Fruit fly (Drosophila melanogaster): ENCODE data around the gene Las.
A peak's percentile ranks its signal among the peaks of the same experiment; 100 is the strongest.

The Las gene

DNA sequence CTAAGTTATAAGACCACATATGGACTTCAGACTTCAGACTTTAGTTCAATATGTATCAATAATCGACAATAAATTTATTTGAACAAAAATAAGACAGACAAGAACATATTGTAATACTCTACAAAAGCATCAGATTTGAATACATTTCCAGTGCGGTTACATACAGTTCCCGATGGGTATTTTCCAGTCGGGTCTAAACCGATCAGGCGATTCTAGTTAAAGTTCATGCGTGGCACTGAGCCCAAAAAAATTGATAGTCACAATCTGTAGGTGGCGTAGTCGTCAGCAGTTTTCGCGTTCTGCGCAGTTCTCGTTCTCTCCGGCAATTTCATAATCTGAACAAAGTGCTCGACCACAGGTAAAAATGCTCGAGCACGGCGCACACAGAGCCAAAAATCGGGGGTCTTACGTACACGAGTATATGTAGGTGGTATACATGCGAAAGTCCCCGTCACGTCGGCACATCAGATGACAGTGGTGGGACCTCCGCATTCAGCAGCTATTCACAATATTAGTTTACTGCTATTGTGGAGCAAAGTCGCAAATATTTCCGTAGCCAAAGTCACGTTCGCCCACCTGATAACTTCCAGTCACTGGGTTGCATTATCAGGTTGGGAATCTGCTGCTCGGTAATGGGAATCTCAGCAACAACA lies 36.8 kb downstream of the Las start (continued):
- TF ChIP-seq Sin3A (optimal IDR thresholded peaks at IDR 0.05) = no peak
- no peak for TF ChIP-seq stwl (tag; optimal IDR thresholded peaks at IDR 0.05)
- no peak for TF ChIP-seq en (GFP tag; optimal IDR thresholded peaks at IDR 0.05)
- peak; percentile 54; the same call in 1 of the 2 replicates for TF ChIP-seq E2f1 (GFP tag; IDR thresholded peaks at IDR 0.05)
- TF ChIP-seq CG12391 (tag; optimal IDR thresholded peaks at IDR 0.05) = peak; percentile 38
- peak; percentile 80 for TF ChIP-seq lilli (GFP tag; optimal IDR thresholded peaks at IDR 0.05)
- TF ChIP-seq ato (GFP tag; IDR thresholded peaks at IDR 0.05; ENCODE audit: partially characterized antibody) = no peak
- TF ChIP-seq CG31441 (GFP tag; IDR thresholded peaks at IDR 0.05) = 0 out of 2 replicates have a peak, but pooled peaks have one; percentile 24
- peak; percentile 69 for TF ChIP-seq slbo (GFP tag; IDR thresholded peaks at IDR 0.05)
- TF ChIP-seq dati (GFP tag; IDR thresholded peaks at IDR 0.05) = no peak
- no peak for TF ChIP-seq stc (GFP tag; IDR thresholded peaks at IDR 0.05)
- no peak for TF ChIP-seq CG9876 (GFP tag; optimal IDR thresholded peaks at IDR 0.05)
- TF ChIP-seq lmd (GFP tag; IDR thresholded peaks at IDR 0.05) = no peak; the same call in 1 of the 2 replicates
- peak; percentile 57 for TF ChIP-seq CoRest (tag; optimal IDR thresholded peaks at IDR 0.05)
- peak; percentile 63 for TF ChIP-seq CTCF (GFP tag; optimal IDR thresholded peaks at IDR 0.05)
- no peak for TF ChIP-seq CG6272 (GFP tag; IDR thresholded peaks at IDR 0.05)
- TF ChIP-seq Ada2b (GFP tag; IDR thresholded peaks at IDR 0.05) = peak; percentile 31; the same call in 1 of the 2 replicates
- TF ChIP-seq CG14860 (GFP tag; IDR thresholded peaks at IDR 0.05; ENCODE audit: partially characterized antibody) = no peak
- TF ChIP-seq CG31388 (GFP tag; optimal IDR thresholded peaks at IDR 0.05) = no peak
- no peak for TF ChIP-seq CG11696 (GFP tag; IDR thresholded peaks at IDR 0.05)
- no peak for TF ChIP-seq C15 (GFP tag; IDR thresholded peaks at IDR 0.05)
- no peak for TF ChIP-seq CG4730 (GFP tag; IDR thresholded peaks at IDR 0.05)
- TF ChIP-seq CG34224 (GFP tag; IDR thresholded peaks at IDR 0.05; ENCODE audit: partially characterized antibody) = peak; percentile 42; the same call in 2 of the 3 replicates
- TF ChIP-seq CG31365 (tag; optimal IDR thresholded peaks at IDR 0.05) = no peak
- TF ChIP-seq Atf6 (GFP tag; IDR thresholded peaks at IDR 0.05) = peak; percentile 75
- TF ChIP-seq so (GFP tag; IDR thresholded peaks at IDR 0.05) = peak; percentile 38; the same call in 2 of the 3 replicates
- TF ChIP-seq br (optimal IDR thresholded peaks at IDR 0.05) = no peak
- no peak for TF ChIP-seq ssp (GFP tag; IDR thresholded peaks at IDR 0.05)
- no peak for TF ChIP-seq ttk (GFP tag; IDR thresholded peaks at IDR 0.05)
- no peak for TF ChIP-seq lola (GFP tag; optimal IDR thresholded peaks at IDR 0.05)
- TF ChIP-seq CG15269 (tag; optimal IDR thresholded peaks at IDR 0.05) = peak; percentile 55
- TF ChIP-seq tio (GFP tag; optimal IDR thresholded peaks at IDR 0.05) = peak; percentile 24
- TF ChIP-seq CG17385 (GFP tag; optimal IDR thresholded peaks at IDR 0.05) = peak; percentile 30
- no peak for TF ChIP-seq CG7357 (GFP tag; IDR thresholded peaks at IDR 0.05)
- no peak for TF ChIP-seq cato (GFP tag; optimal IDR thresholded peaks at IDR 0.05; ENCODE audit: borderline replicate concordance)
- TF ChIP-seq pnt (GFP tag; optimal IDR thresholded peaks at IDR 0.05) = no peak
- TF ChIP-seq Six4 (GFP tag; optimal IDR thresholded peaks at IDR 0.05) = no peak
- TF ChIP-seq pan (optimal IDR thresholded peaks at IDR 0.05) = no peak
- peak in 1 of 2 experiments; percentile 31 for TF ChIP-seq pan (GFP tag; optimal IDR thresholded peaks at IDR 0.05 in 1 of 2, IDR thresholded peaks at IDR 0.05 in 1 of 2)
- TF ChIP-seq NC2α (GFP tag; optimal IDR thresholded peaks at IDR 0.05) = no peak
- no peak for TF ChIP-seq CG1602 (GFP tag; optimal IDR thresholded peaks at IDR 0.05)
- no peak for TF ChIP-seq psq (GFP tag; optimal IDR thresholded peaks at IDR 0.05)
- no peak for TF ChIP-seq btn (GFP tag; optimal IDR thresholded peaks at IDR 0.05)
- no peak for TF ChIP-seq CG2129 (GFP tag; IDR thresholded peaks at IDR 0.05; ENCODE audit: partially characterized antibody)
- 0 out of 2 replicates have a peak, but pooled peaks have one; percentile 7 for TF ChIP-seq wdn (GFP tag; IDR thresholded peaks at IDR 0.05)
- no peak for TF ChIP-seq CG2116 (GFP tag; optimal IDR thresholded peaks at IDR 0.05)
- TF ChIP-seq chinmo (GFP tag; IDR thresholded peaks at IDR 0.05; ENCODE audit: partially characterized antibody) = peak; percentile 90; the same call in 3 of the 4 replicates
- no peak for TF ChIP-seq disco-r (GFP tag; optimal IDR thresholded peaks at IDR 0.05)
- TF ChIP-seq sqz (GFP tag; optimal IDR thresholded peaks at IDR 0.05) = no peak
- peak; percentile 26 for TF ChIP-seq CG13424 (tag; optimal IDR thresholded peaks at IDR 0.05)
- no peak for TF ChIP-seq lov (optimal IDR thresholded peaks at IDR 0.05)
- TF ChIP-seq lov (GFP tag; IDR thresholded peaks at IDR 0.05) = no peak

Data from whole organism, embryonic.